Fruit fly (Drosophila melanogaster) whole organism, adult: Measurements from ENCODE around the gene PH4alphaSG1.

ENCODE experiments used
- Crg-1 ChIP-seq: fragments of 200-800 bp; sonication (Bioruptor generic); optimal IDR thresholded peaks from 2 replicates; lab custom pipeline; 2016; ENCODE audit warnings: missing biosample characterization, missing genetic modification characterization
- Hr96 ChIP-seq: fragments of 200-800 bp; sonication (Bioruptor generic); optimal IDR thresholded peaks from 2 replicates; lab custom pipeline; 2016; ENCODE audit warnings: missing biosample characterization, missing genetic modification characterization
- bab1 ChIP-seq: fragments of 200-800 bp; sonication (Bioruptor generic); optimal IDR thresholded peaks from 3 replicates; lab custom pipeline; 2019; ENCODE audit warnings: missing biosample characterization, mild to moderate bottlenecking, missing genetic modification characterization, moderate library complexity
- cic ChIP-seq: fragments of 200-800 bp; sonication (Bioruptor generic); optimal IDR thresholded peaks from 2 replicates; lab custom pipeline; 2017; ENCODE audit warnings: missing biosample characterization, mild to moderate bottlenecking, missing genetic modification characterization, moderate library complexity

dm6 chr3R:30518274-30518873 is 12.9 kb upstream of the PH4alphaSG1 start:
- TF ChIP-seq Crg-1 (GFP tag; lab: Kevin White, UChicago), result no peak
- TF ChIP-seq bab1 (GFP tag; lab: Kevin White, UChicago), result no peak
- no peak for TF ChIP-seq Hr96 (GFP tag; lab: Kevin White, UChicago)
- TF ChIP-seq cic (GFP tag; lab: Kevin White, UChicago), result no peak
